Worm (Caenorhabditis elegans) whole organism, young adult: Measurements from ENCODE around the gene cdc-73.

Experiments
- B0336.3 ChIP-seq: fragments of 200-800 bp; sonication (Bioruptor generic); IDR thresholded peaks from 2 replicates; pipeline ENCODE4 v1.3.6; 2022; ENCODE audit warnings: missing genetic modification characterization, missing compliant biosample characterization
- C06A6.2 ChIP-seq: fragments of 200-800 bp; sonication (Bioruptor generic); conservative IDR thresholded peaks from 2 replicates; pipeline ENCODE4 v1.3.6; 2022; ENCODE audit warnings: missing genetic modification characterization, missing compliant biosample characterization
- D2030.7 ChIP-seq: fragments of 200-800 bp; sonication (Bioruptor generic); IDR thresholded peaks from 2 replicates; pipeline ENCODE4 v1.3.6; 2022; ENCODE audit warnings: missing genetic modification reagents, missing genetic modification characterization, missing compliant biosample characterization
- F52B5.7 ChIP-seq: sonication (generic microtip); optimal IDR thresholded peaks from 2 replicates; lab custom pipeline; 2016; ENCODE audit warnings: mild to moderate bottlenecking, missing genetic modification characterization, missing compliant biosample characterization
- F57A8.1 ChIP-seq: fragments of 200-800 bp; sonication (Bioruptor generic); optimal IDR thresholded peaks from 2 replicates; lab custom pipeline; 2018; ENCODE audit warnings: mild to moderate bottlenecking, missing genetic modification characterization, moderate library complexity, missing compliant biosample characterization
- K12H6.12 ChIP-seq: fragments of 200-800 bp; sonication (Bioruptor generic); optimal IDR thresholded peaks from 2 replicates; lab custom pipeline; 2018; ENCODE audit warnings: mild to moderate bottlenecking, missing genetic modification characterization, missing compliant biosample characterization
- T26A5.8 ChIP-seq: sonication (generic microtip); optimal IDR thresholded peaks from 2 replicates; lab custom pipeline; 2016; ENCODE audit warnings: missing genetic modification characterization, missing compliant biosample characterization
- Y67H2A.10 ChIP-seq: fragments of 200-800 bp; sonication (Bioruptor generic); conservative IDR thresholded peaks from 2 replicates; pipeline ENCODE4 v1.3.6; 2022; ENCODE audit warnings: missing genetic modification reagents, missing genetic modification characterization, missing compliant biosample characterization
- ZK185.1 ChIP-seq: sonication (generic microtip); optimal IDR thresholded peaks from 2 replicates; lab custom pipeline; 2016; ENCODE audit warnings: mild to moderate bottlenecking, missing genetic modification characterization, missing compliant biosample characterization; ENCODE audit not compliant: poor library complexity, severe bottlenecking
- aptf-3 ChIP-seq: fragments of 200-800 bp; sonication (Bioruptor generic); IDR thresholded peaks from 2 replicates; pipeline ENCODE4 v1.3.6; 2022; ENCODE audit warnings: missing genetic modification characterization, missing compliant biosample characterization
- atf-7 ChIP-seq: sonication (generic microtip); optimal IDR thresholded peaks from 2 replicates; lab custom pipeline; 2017; ENCODE audit warnings: mild to moderate bottlenecking, missing genetic modification characterization, missing compliant biosample characterization
- attf-3 ChIP-seq: fragments of 200-800 bp; sonication (Bioruptor generic); conservative IDR thresholded peaks from 2 replicates; pipeline ENCODE4 v1.3.6; 2022; ENCODE audit warnings: missing genetic modification reagents, missing genetic modification characterization, missing compliant biosample characterization
- attf-5 ChIP-seq: fragments of 200-800 bp; sonication (Bioruptor generic); optimal IDR thresholded peaks from 2 replicates; lab custom pipeline; 2018; ENCODE audit warnings: mild to moderate bottlenecking, missing genetic modification characterization, missing compliant biosample characterization
- attf-6 ChIP-seq: fragments of 200-800 bp; sonication (Bioruptor generic); IDR thresholded peaks from 2 replicates; pipeline ENCODE4 v1.3.6; 2022; ENCODE audit warnings: missing genetic modification reagents, missing genetic modification characterization, missing compliant biosample characterization
- bed-2 ChIP-seq: fragments of 200-800 bp; sonication (Bioruptor generic); IDR thresholded peaks from 2 replicates; pipeline ENCODE4 v1.3.6; 2022; ENCODE audit warnings: missing genetic modification reagents, missing genetic modification characterization, missing compliant biosample characterization
- ccch-3 ChIP-seq: fragments of 200-800 bp; sonication (Bioruptor generic); optimal IDR thresholded peaks from 2 replicates; lab custom pipeline; 2018; ENCODE audit warnings: mild to moderate bottlenecking, missing genetic modification characterization, missing compliant biosample characterization
- ceh-100 ChIP-seq: fragments of 200-800 bp; sonication (Bioruptor generic); IDR thresholded peaks from 2 replicates; pipeline ENCODE4 v1.3.6; 2022; ENCODE audit warnings: missing genetic modification reagents, missing genetic modification characterization, missing compliant biosample characterization
- ceh-27 ChIP-seq: fragments of 200-800 bp; sonication (Bioruptor generic); optimal IDR thresholded peaks from 2 replicates; lab custom pipeline; 2018; ENCODE audit warnings: mild to moderate bottlenecking, missing genetic modification characterization, moderate library complexity, missing compliant biosample characterization
- ceh-91 ChIP-seq: fragments of 200-800 bp; sonication (Bioruptor generic); IDR thresholded peaks from 2 replicates; pipeline ENCODE4 v1.3.6; 2022; ENCODE audit warnings: missing genetic modification reagents, missing genetic modification characterization, missing compliant biosample characterization
- chd-7 ChIP-seq: sonication (generic microtip); optimal IDR thresholded peaks from 2 replicates; lab custom pipeline; 2016; ENCODE audit warnings: mild to moderate bottlenecking, missing genetic modification characterization, moderate library complexity, missing compliant biosample characterization
- die-1 ChIP-seq: sonication (generic microtip); optimal IDR thresholded peaks from 2 replicates; lab custom pipeline; 2016; ENCODE audit warnings: missing genotype, mild to moderate bottlenecking, missing genetic modification characterization, missing compliant biosample characterization
- egl-44 ChIP-seq: fragments of 200-800 bp; sonication (Bioruptor generic); IDR thresholded peaks from 2 replicates; pipeline ENCODE4 v1.3.6; 2022; ENCODE audit warnings: missing genetic modification reagents, missing genetic modification characterization, missing compliant biosample characterization
- egrh-3 ChIP-seq: fragments of 200-800 bp; sonication (Bioruptor generic); IDR thresholded peaks from 2 replicates; pipeline ENCODE4 v1.3.6; 2022; ENCODE audit warnings: missing genetic modification reagents, missing genetic modification characterization, missing compliant biosample characterization
- ets-4 ChIP-seq: fragments of 200-800 bp; sonication (Bioruptor generic); optimal IDR thresholded peaks from 2 replicates; lab custom pipeline; 2018; ENCODE audit warnings: mild to moderate bottlenecking, missing genetic modification characterization, missing compliant biosample characterization
- him-1 ChIP-seq: sonication (generic microtip); optimal IDR thresholded peaks from 2 replicates; lab custom pipeline; 2016; ENCODE audit warnings: missing genotype, missing genetic modification reagents, missing genetic modification characterization, missing compliant biosample characterization
- let-526 ChIP-seq: fragments of 200-800 bp; sonication (Bioruptor generic); IDR thresholded peaks from 2 replicates; pipeline ENCODE4 v1.3.6; 2022; ENCODE audit warnings: missing genetic modification reagents, missing genetic modification characterization, missing compliant biosample characterization
- lin-26 ChIP-seq: fragments of 200-800 bp; sonication (Bioruptor generic); IDR thresholded peaks from 2 replicates; pipeline ENCODE4 v1.3.6; 2022; ENCODE audit warnings: missing genetic modification reagents, missing genetic modification characterization, missing compliant biosample characterization
- madf-6 ChIP-seq: fragments of 200-800 bp; sonication (Bioruptor generic); IDR thresholded peaks from 2 replicates; pipeline ENCODE4 v1.3.6; 2022; ENCODE audit warnings: missing genetic modification reagents, missing genetic modification characterization, missing compliant biosample characterization
- nfyb-1 ChIP-seq: fragments of 200-800 bp; sonication (Bioruptor generic); IDR thresholded peaks from 2 replicates; pipeline ENCODE4 v1.3.6; 2022; ENCODE audit warnings: missing genetic modification reagents, missing genetic modification characterization, missing compliant biosample characterization
- nhr-80 ChIP-seq: sonication (generic microtip); optimal IDR thresholded peaks from 2 replicates; lab custom pipeline; 2016; ENCODE audit warnings: missing genetic modification characterization, missing compliant biosample characterization
- pha-4 ChIP-seq: fragments of 150-350 bp; sonication (generic microtip); optimal IDR thresholded peaks from 2 replicates; lab custom pipeline; 2014; ENCODE audit warnings: missing biosample characterization, missing genetic modification reagents, missing genetic modification characterization
- rec-8 ChIP-seq, 2 experiments: sonication (generic microtip); optimal IDR thresholded peaks; 2 replicates each; lab custom pipeline; 2016; ENCODE audit warnings: mild to moderate bottlenecking in 2 of 2, missing genetic modification characterization in 2 of 2, missing genetic modification reagents in 2 of 2, missing genotype in 2 of 2, missing biosample characterization in 1 of 2, missing compliant biosample characterization in 1 of 2, moderate library complexity in 1 of 2
- sdz-38 ChIP-seq: sonication (generic microtip); optimal IDR thresholded peaks from 2 replicates; lab custom pipeline; 2016; ENCODE audit warnings: missing genotype, missing genetic modification characterization, missing compliant biosample characterization
- snpc-1.3 ChIP-seq: sonication (generic microtip); optimal IDR thresholded peaks from 2 replicates; lab custom pipeline; 2017; ENCODE audit warnings: missing genetic modification characterization, mild to moderate bottlenecking, missing compliant biosample characterization, antibody characterized with exemption, moderate library complexity, missing genotype, missing genetic modification reagents; ENCODE audit not compliant: insufficient read depth
- snpc-4 ChIP-seq, 5 experiments: fragments of 150-350 bp in 1 of 5; sonication (generic microtip) in 4 of 5; optimal IDR thresholded peaks; 2 replicates each; lab custom pipeline; 2014 to 2018; ENCODE audit warnings: missing genetic modification characterization in 5 of 5, missing biosample characterization in 3 of 5, antibody characterized with exemption in 2 of 5, mild to moderate bottlenecking in 2 of 5, missing compliant biosample characterization in 2 of 5, missing genotype in 2 of 5, moderate library complexity in 2 of 5, missing genetic modification reagents in 1 of 5
- somi-1 ChIP-seq: fragments of 200-800 bp; sonication (Bioruptor generic); optimal IDR thresholded peaks from 2 replicates; lab custom pipeline; 2018; ENCODE audit warnings: mild to moderate bottlenecking, missing genetic modification characterization, missing compliant biosample characterization
- tlf-1 ChIP-seq: fragments of 200-800 bp; sonication (Bioruptor generic); optimal IDR thresholded peaks from 2 replicates; lab custom pipeline; 2018; ENCODE audit warnings: mild to moderate bottlenecking, missing genetic modification characterization, missing compliant biosample characterization
- unc-130 ChIP-seq: sonication (generic microtip); optimal IDR thresholded peaks from 2 replicates; lab custom pipeline; 2016; ENCODE audit warnings: missing genetic modification reagents, missing genetic modification characterization, missing compliant biosample characterization
- xnd-1 ChIP-seq: sonication (generic microtip); optimal IDR thresholded peaks from 2 replicates; lab custom pipeline; 2016; ENCODE audit warnings: missing genotype, missing genetic modification reagents, missing genetic modification characterization, missing compliant biosample characterization
- zfh-2 ChIP-seq: fragments of 200-800 bp; sonication (Bioruptor generic); conservative IDR thresholded peaks from 2 replicates; pipeline ENCODE4 v1.3.6; 2022; ENCODE audit warnings: missing genetic modification reagents, missing genetic modification characterization, missing compliant biosample characterization
- ztf-18 ChIP-seq: sonication (generic microtip); optimal IDR thresholded peaks from 2 replicates; lab custom pipeline; 2016; ENCODE audit warnings: missing genotype, mild to moderate bottlenecking, missing genetic modification characterization, missing compliant biosample characterization
- ztf-22 ChIP-seq: fragments of 200-800 bp; sonication (Bioruptor generic); optimal IDR thresholded peaks from 2 replicates; lab custom pipeline; 2018; ENCODE audit warnings: mild to moderate bottlenecking, missing genetic modification characterization, moderate library complexity, missing compliant biosample characterization
- ztf-3 ChIP-seq: fragments of 200-800 bp; sonication (Bioruptor generic); optimal IDR thresholded peaks from 2 replicates; lab custom pipeline; 2018; ENCODE audit warnings: mild to moderate bottlenecking, missing genetic modification characterization, missing compliant biosample characterization
- ztf-6 ChIP-seq: fragments of 200-800 bp; sonication (Bioruptor generic); IDR thresholded peaks from 2 replicates; pipeline ENCODE4 v1.3.6; 2022; ENCODE audit warnings: missing genetic modification reagents, missing genetic modification characterization, missing compliant biosample characterization

The cdc-73 gene

DNA sequence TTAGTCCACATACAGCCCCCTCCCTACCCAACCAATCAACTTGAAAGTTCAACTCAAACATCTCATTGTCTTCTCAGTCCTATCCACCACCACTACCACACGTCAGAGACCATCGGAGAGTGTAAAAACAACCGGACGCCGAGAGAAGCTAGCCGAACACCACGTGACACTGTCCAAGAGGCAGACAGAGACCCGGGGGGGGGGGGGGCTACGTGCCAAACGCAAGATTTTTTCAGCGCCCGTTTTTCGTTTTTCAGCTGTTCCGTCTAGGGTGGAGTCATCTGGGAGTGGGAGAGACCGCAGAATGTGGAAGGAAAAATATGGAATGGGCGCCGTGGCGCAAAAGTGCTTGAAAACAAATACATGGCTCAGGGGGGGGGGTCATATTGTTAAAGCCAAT is 16.5 kb upstream of the cdc-73 start (continued):
- TF ChIP-seq egrh-3 (GFP tag; lab: Robert Waterston, UW) = peak; percentile 77
- TF ChIP-seq C06A6.2 (GFP tag; lab: Robert Waterston, UW) = 0 out of 2 replicates have a peak, but pooled peaks have one; percentile 37
- TF ChIP-seq egl-44 (GFP tag; lab: Robert Waterston, UW) = 0 out of 2 replicates have a peak, but pooled peaks have one; percentile 29
- no peak for TF ChIP-seq ceh-100 (GFP tag; lab: Robert Waterston, UW)
- TF ChIP-seq bed-2 = no peak
- TF ChIP-seq chd-7 = peak; percentile 75
- TF ChIP-seq lin-26 (GFP tag; lab: Robert Waterston, UW) = 0 out of 2 replicates have a peak, but pooled peaks have one; percentile 25
- TF ChIP-seq snpc-4 (GFP tag; optimal IDR thresholded peaks at IDR 0.05; lab: Kevin White, UChicago) = no peak
- TF ChIP-seq snpc-4 (tag; optimal IDR thresholded peaks at IDR 0.05; lab: Kevin White, UChicago) = peak in 1 of 4 experiments; percentile 10
- no peak for TF ChIP-seq tlf-1
- TF ChIP-seq nfyb-1 = 0 out of 2 replicates have a peak, but pooled peaks have one; percentile 57
- TF ChIP-seq ceh-27 (GFP tag; lab: Kevin White, UChicago) = peak; percentile 77
- TF ChIP-seq B0336.3 (GFP tag; lab: Robert Waterston, UW) = 0 out of 2 replicates have a peak, but pooled peaks have one; percentile 32
- peak; percentile 31 for TF ChIP-seq ztf-3
- peak; percentile 81 for TF ChIP-seq K12H6.12 (tag; lab: Kevin White, UChicago)
- TF ChIP-seq somi-1 (GFP tag; lab: Kevin White, UChicago) = peak; percentile 72
- no peak for TF ChIP-seq ccch-3 (GFP tag; lab: Kevin White, UChicago)
- TF ChIP-seq zfh-2 (GFP tag; lab: Robert Waterston, UW) = peak; percentile 94
- TF ChIP-seq rec-8 (tag; optimal IDR thresholded peaks at IDR 0.05; lab: Kevin White, UChicago) = no peak
- peak; percentile 50 for TF ChIP-seq attf-5
- peak; percentile 39 for TF ChIP-seq ztf-22 (GFP tag; lab: Kevin White, UChicago)
- TF ChIP-seq, all 124 proteins: peak for 25

DNA sequence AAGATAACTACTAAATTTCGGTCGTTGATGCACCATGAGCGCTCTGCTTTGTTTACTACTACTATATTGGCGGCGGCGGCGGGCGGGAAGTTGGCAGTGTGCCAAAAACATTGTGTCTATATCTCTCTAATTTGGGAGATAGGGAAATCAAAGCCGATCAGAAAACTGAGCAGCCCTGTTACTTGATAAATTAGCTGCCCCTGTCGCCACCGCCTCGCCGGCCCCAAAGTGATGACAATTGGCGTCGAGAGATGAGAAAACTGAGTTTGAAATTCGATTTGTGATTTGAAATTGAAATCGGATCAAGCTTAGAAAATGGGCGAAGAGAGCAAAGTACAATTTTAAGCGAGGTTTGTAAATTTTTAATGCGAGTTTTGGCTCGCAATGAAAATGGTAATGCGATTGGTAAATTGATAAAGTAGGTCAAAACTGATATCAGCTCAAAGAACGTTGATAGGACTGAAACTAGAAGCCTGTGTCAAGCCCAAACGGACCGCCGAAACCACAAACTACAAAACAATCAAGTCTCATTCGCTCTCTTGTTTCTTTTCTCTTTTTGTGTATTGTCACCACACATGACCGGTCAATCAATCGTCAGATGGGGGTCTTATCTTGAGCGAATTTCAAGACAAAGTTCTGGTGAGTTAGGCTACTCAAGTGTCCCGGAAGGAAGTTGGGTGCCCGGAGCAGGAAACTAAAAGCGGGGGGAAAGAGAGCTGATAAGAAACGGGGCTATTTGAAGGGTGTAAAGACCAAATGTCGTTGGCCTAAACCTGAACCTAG is 15.1 kb upstream of the cdc-73 start:
- TF ChIP-seq atf-7 (peak; percentile 15), ets-4 (GFP tag; lab: Kevin White, UChicago) (peak; percentile 34), D2030.7 (GFP tag; lab: Robert Waterston, UW) (no peak), ztf-18 (tag; lab: Kevin White, UChicago) (no peak), F57A8.1 (GFP tag; lab: Kevin White, UChicago) (no peak), nhr-80 (peak; percentile 21), die-1 (tag; lab: Kevin White, UChicago) (no peak), ZK185.1 (tag; lab: Kevin White, UChicago) (no peak), Y67H2A.10 (GFP tag; lab: Robert Waterston, UW) (no peak), let-526 (GFP tag; lab: Robert Waterston, UW) (no peak)

DNA sequence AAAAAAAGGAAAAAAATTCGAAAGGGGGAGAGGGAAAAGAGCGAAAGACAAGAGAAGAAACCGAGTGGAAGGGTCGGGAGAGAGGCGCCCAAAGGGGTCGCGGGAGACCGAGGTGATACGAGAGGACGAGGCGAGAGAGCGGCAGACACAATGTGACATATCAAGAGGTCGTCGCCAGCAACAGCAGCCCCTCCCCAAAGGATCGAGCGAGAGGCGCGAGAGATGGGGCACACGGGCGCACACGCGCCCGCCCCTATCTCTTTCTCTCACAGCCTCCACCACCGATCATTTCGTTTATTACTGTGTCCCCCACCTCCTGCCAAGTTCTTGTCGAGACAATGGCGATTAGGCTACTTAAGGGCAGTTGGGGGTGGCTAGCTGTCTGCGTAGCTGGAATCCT is 14.2 kb upstream of the cdc-73 start:
- TF ChIP-seq pha-4 = no peak
- no peak for TF ChIP-seq snpc-1.3 (tag; lab: Kevin White, UChicago)
- TF ChIP-seq sdz-38 (tag; lab: Kevin White, UChicago) = no peak
- no peak for TF ChIP-seq rec-8 (tag; optimal IDR thresholded peaks at IDR 0.05; lab: Kevin White, UChicago)
- 0 out of 2 replicates have a peak, but pooled peaks have one; percentile 28 for TF ChIP-seq madf-6 (GFP tag; lab: Robert Waterston, UW)
- TF ChIP-seq ztf-6 (GFP tag; lab: Robert Waterston, UW) = no peak
- no peak for TF ChIP-seq him-1 (tag; lab: Kevin White, UChicago)
- TF ChIP-seq F52B5.7 (tag; lab: Kevin White, UChicago) = peak; percentile 15
- no peak for TF ChIP-seq unc-130
- TF ChIP-seq atf-7 = peak; percentile 51
- no peak for TF ChIP-seq ceh-91 (GFP tag; lab: Robert Waterston, UW)
- TF ChIP-seq aptf-3 (GFP tag; lab: Robert Waterston, UW) = no peak
- peak; percentile 91 for TF ChIP-seq egl-44 (GFP tag; lab: Robert Waterston, UW)
- no peak for TF ChIP-seq T26A5.8 (tag; lab: Kevin White, UChicago)
- TF ChIP-seq attf-6 (GFP tag; lab: Robert Waterston, UW) = no peak
- TF ChIP-seq attf-3 (GFP tag; lab: Robert Waterston, UW) = no peak
- no peak for TF ChIP-seq xnd-1 (tag; lab: Kevin White, UChicago)
